Worm (Caenorhabditis elegans) whole organism, L4 larva: ENCODE measurements around the gene F40F8.5.

ENCODE experiments used
- D1046.2 ChIP-seq: fragments of 200-800 bp; sonication (Bioruptor generic); IDR thresholded peaks from 2 replicates; pipeline ENCODE4 v1.3.6; 2022; ENCODE audit warnings: missing genetic modification characterization, missing compliant biosample characterization
- F10B5.3 ChIP-seq: sonication (generic microtip); optimal IDR thresholded peaks from 2 replicates; lab custom pipeline; 2016; ENCODE audit warnings: mild to moderate bottlenecking, missing genetic modification characterization, missing compliant biosample characterization
- F26F4.8 ChIP-seq: fragments of 200-800 bp; sonication (Bioruptor generic); conservative IDR thresholded peaks from 2 replicates; pipeline ENCODE4 v1.3.6; 2022; ENCODE audit warnings: missing genetic modification characterization, missing compliant biosample characterization
- R02D3.7 ChIP-seq: fragments of 150-350 bp; sonication (generic microtip); optimal IDR thresholded peaks from 3 replicates; lab custom pipeline; 2014; ENCODE audit warnings: missing biosample characterization, missing genetic modification characterization
- Y105C5A.15 ChIP-seq: fragments of 200-800 bp; sonication (Bioruptor generic); IDR thresholded peaks from 2 replicates; pipeline ENCODE4 v1.3.6; 2022; ENCODE audit warnings: missing genetic modification characterization, missing compliant biosample characterization
- Y5F2A.4 ChIP-seq: fragments of 200-800 bp; sonication (Bioruptor generic); optimal IDR thresholded peaks from 2 replicates; lab custom pipeline; 2018; ENCODE audit warnings: mild to moderate bottlenecking, missing genetic modification characterization, missing compliant biosample characterization
- aha-1 ChIP-seq: fragments of 150-350 bp; peaks from one replicate; lab custom pipeline; 2014; ENCODE audit warnings: missing biosample characterization, missing genetic modification characterization
- ama-1 ChIP-seq: fragments of 150-350 bp; optimal IDR thresholded peaks from 2 replicates; lab custom pipeline; 2014; ENCODE audit warnings: inconsistent platforms, mixed read lengths
- attf-4 ChIP-seq: sonication (generic microtip); optimal IDR thresholded peaks from 3 replicates; lab custom pipeline; 2017; ENCODE audit warnings: missing biosample characterization, missing genetic modification characterization
- ceh-28 ChIP-seq: fragments of 150-350 bp; optimal IDR thresholded peaks from 2 replicates; lab custom pipeline; 2014; ENCODE audit warnings: missing biosample characterization, missing genetic modification reagents, missing genetic modification characterization
- ceh-32 ChIP-seq: sonication (generic microtip); optimal IDR thresholded peaks from 2 replicates; lab custom pipeline; 2016; ENCODE audit warnings: mild to moderate bottlenecking, missing genetic modification characterization, missing compliant biosample characterization; ENCODE audit not compliant: poor library complexity
- ceh-44 ChIP-seq: fragments of 200-800 bp; sonication (Bioruptor generic); IDR thresholded peaks from 2 replicates; pipeline ENCODE4 v1.3.6; 2022; ENCODE audit warnings: missing genetic modification reagents, missing genetic modification characterization, missing compliant biosample characterization
- ces-1 ChIP-seq: fragments of 150-350 bp; sonication (generic microtip); optimal IDR thresholded peaks from 4 replicates; lab custom pipeline; 2014; ENCODE audit warnings: missing biosample characterization, missing genetic modification reagents, missing genetic modification characterization
- daf-16 ChIP-seq, 3 experiments: sonication (generic microtip); optimal IDR thresholded peaks; 2 replicates each; lab custom pipeline; 2016 to 2017; ENCODE audit warnings: missing genetic modification characterization in 3 of 3, missing genetic modification reagents in 3 of 3, mild to moderate bottlenecking in 2 of 3, missing compliant biosample characterization in 2 of 3, missing biosample characterization in 1 of 3, moderate library complexity in 1 of 3
- daf-8 ChIP-seq: fragments of 200-800 bp; sonication (Bioruptor generic); IDR thresholded peaks from 2 replicates; pipeline ENCODE4 v1.3.6; 2022; ENCODE audit warnings: missing genetic modification characterization, missing compliant biosample characterization
- dmd-6 ChIP-seq: fragments of 200-800 bp; sonication (Bioruptor generic); IDR thresholded peaks from 2 replicates; pipeline ENCODE4 v1.3.6; 2022; ENCODE audit warnings: missing genetic modification reagents, missing genetic modification characterization, missing compliant biosample characterization
- dmd-8 ChIP-seq: fragments of 200-800 bp; sonication (Bioruptor generic); IDR thresholded peaks from 2 replicates; pipeline ENCODE4 v1.3.6; 2022; ENCODE audit warnings: missing genetic modification characterization, missing compliant biosample characterization
- dpl-1 ChIP-seq: fragments of 150-350 bp; optimal IDR thresholded peaks from 2 replicates; lab custom pipeline; 2014; ENCODE audit warnings: missing biosample characterization, missing genetic modification reagents, missing genetic modification characterization
- dve-1 ChIP-seq: sonication (generic microtip); optimal IDR thresholded peaks from 2 replicates; lab custom pipeline; 2017; ENCODE audit warnings: antibody characterized with exemption, mild to moderate bottlenecking, missing genetic modification characterization, missing compliant biosample characterization; ENCODE audit not compliant: insufficient read depth
- egl-27 ChIP-seq: sonication (generic microtip); optimal IDR thresholded peaks from 3 replicates; lab custom pipeline; 2017; ENCODE audit warnings: missing biosample characterization, missing genetic modification reagents, missing genetic modification characterization
- fkh-10 ChIP-seq: fragments of 150-350 bp; optimal IDR thresholded peaks from 2 replicates; lab custom pipeline; 2014; ENCODE audit warnings: missing biosample characterization, missing genetic modification reagents, missing genetic modification characterization
- hlh-11 ChIP-seq: fragments of 200-800 bp; sonication (Bioruptor generic); optimal IDR thresholded peaks from 2 replicates; lab custom pipeline; 2018; ENCODE audit warnings: mild to moderate bottlenecking, missing genetic modification characterization, missing compliant biosample characterization
- hlh-30 ChIP-seq: sonication (generic microtip); optimal IDR thresholded peaks from 2 replicates; lab custom pipeline; 2017; ENCODE audit warnings: antibody characterized with exemption, mild to moderate bottlenecking, missing genetic modification characterization, missing compliant biosample characterization; ENCODE audit not compliant: insufficient read depth
- jun-1 ChIP-seq: fragments of 150-350 bp; optimal IDR thresholded peaks from 2 replicates; lab custom pipeline; 2014; ENCODE audit warnings: missing biosample characterization, missing genetic modification reagents, missing genetic modification characterization
- lin-15B ChIP-seq: fragments of 150-350 bp; sonication (generic microtip); optimal IDR thresholded peaks from 3 replicates; lab custom pipeline; 2014; ENCODE audit warnings: missing biosample characterization, missing genetic modification characterization
- lir-3 ChIP-seq: sonication (generic microtip); optimal IDR thresholded peaks from 2 replicates; lab custom pipeline; 2016; ENCODE audit warnings: mild to moderate bottlenecking, missing genetic modification characterization, missing compliant biosample characterization
- madf-9 ChIP-seq: fragments of 200-800 bp; sonication (Bioruptor generic); conservative IDR thresholded peaks from 2 replicates; pipeline ENCODE4 v1.3.6; 2022; ENCODE audit warnings: missing genetic modification reagents, missing genetic modification characterization, missing compliant biosample characterization
- mdt-29 ChIP-seq: fragments of 200-800 bp; sonication (Bioruptor generic); IDR thresholded peaks from 2 replicates; pipeline ENCODE4 v1.3.6; 2022; ENCODE audit warnings: missing genetic modification reagents, missing genetic modification characterization, missing compliant biosample characterization
- nhr-28 ChIP-seq: fragments of 150-350 bp; optimal IDR thresholded peaks from 2 replicates; lab custom pipeline; 2014; ENCODE audit warnings: missing biosample characterization, missing genetic modification characterization
- nhr-42 ChIP-seq: fragments of 200-800 bp; sonication (Bioruptor generic); IDR thresholded peaks from 2 replicates; pipeline ENCODE4 v1.3.6; 2022; ENCODE audit warnings: missing genetic modification characterization, missing compliant biosample characterization
- nhr-48 ChIP-seq: sonication (generic microtip); optimal IDR thresholded peaks from 2 replicates; lab custom pipeline; 2016; ENCODE audit warnings: mild to moderate bottlenecking, missing genetic modification characterization, missing compliant biosample characterization
- nhr-6 ChIP-seq: fragments of 150-350 bp; optimal IDR thresholded peaks from 2 replicates; lab custom pipeline; 2014; ENCODE audit warnings: missing biosample characterization, missing genetic modification characterization
- nhr-76 ChIP-seq: fragments of 150-350 bp; optimal IDR thresholded peaks from 2 replicates; lab custom pipeline; 2014; ENCODE audit warnings: missing biosample characterization, missing genetic modification characterization
- php-3 ChIP-seq: fragments of 200-800 bp; sonication (Bioruptor generic); IDR thresholded peaks from 2 replicates; pipeline ENCODE4 v1.3.6; 2022; ENCODE audit warnings: missing genetic modification reagents, missing genetic modification characterization, missing compliant biosample characterization
- pqm-1 ChIP-seq: sonication (generic microtip); optimal IDR thresholded peaks from 2 replicates; lab custom pipeline; 2017; ENCODE audit warnings: missing biosample characterization, missing genetic modification characterization
- rbr-2 ChIP-seq: sonication (generic microtip); optimal IDR thresholded peaks from 2 replicates; lab custom pipeline; 2016; ENCODE audit warnings: missing genotype, missing genetic modification characterization, missing compliant biosample characterization
- saeg-2 ChIP-seq: fragments of 200-800 bp; sonication (Bioruptor generic); IDR thresholded peaks from 2 replicates; pipeline ENCODE4 v1.3.6; 2022; ENCODE audit warnings: missing genetic modification reagents, missing genetic modification characterization, missing compliant biosample characterization
- spr-1 ChIP-seq: sonication (generic microtip); optimal IDR thresholded peaks from 2 replicates; lab custom pipeline; 2016; ENCODE audit warnings: mild to moderate bottlenecking, missing genetic modification characterization, missing compliant biosample characterization
- spr-3 ChIP-seq: fragments of 200-800 bp; sonication (Bioruptor generic); optimal IDR thresholded peaks from 2 replicates; lab custom pipeline; 2018; ENCODE audit warnings: mild to moderate bottlenecking, missing genetic modification characterization, missing compliant biosample characterization
- unc-130 ChIP-seq: sonication (generic microtip); optimal IDR thresholded peaks from 2 replicates; lab custom pipeline; 2016; ENCODE audit warnings: missing genetic modification reagents, missing genetic modification characterization, missing compliant biosample characterization
- unc-39 ChIP-seq: sonication (generic microtip); optimal IDR thresholded peaks from 2 replicates; lab custom pipeline; 2017; ENCODE audit warnings: missing biosample characterization, missing genetic modification characterization
- zag-1 ChIP-seq: fragments of 150-350 bp; optimal IDR thresholded peaks from 2 replicates; lab custom pipeline; 2014; ENCODE audit warnings: missing biosample characterization, missing genetic modification characterization
- zfp-3 ChIP-seq: fragments of 200-800 bp; sonication (Bioruptor generic); conservative IDR thresholded peaks from 2 replicates; pipeline ENCODE4 v1.3.6; 2022; ENCODE audit warnings: missing genetic modification reagents, missing genetic modification characterization, missing compliant biosample characterization
- zip-11 ChIP-seq: fragments of 200-800 bp; sonication (Bioruptor generic); IDR thresholded peaks from 2 replicates; pipeline ENCODE4 v1.3.6; 2022; ENCODE audit warnings: missing genetic modification characterization, missing compliant biosample characterization
- ztf-11 ChIP-seq: fragments of 150-350 bp; optimal IDR thresholded peaks from 2 replicates; lab custom pipeline; 2014; ENCODE audit warnings: missing biosample characterization, missing genetic modification characterization

The F40F8.5 gene

DNA sequence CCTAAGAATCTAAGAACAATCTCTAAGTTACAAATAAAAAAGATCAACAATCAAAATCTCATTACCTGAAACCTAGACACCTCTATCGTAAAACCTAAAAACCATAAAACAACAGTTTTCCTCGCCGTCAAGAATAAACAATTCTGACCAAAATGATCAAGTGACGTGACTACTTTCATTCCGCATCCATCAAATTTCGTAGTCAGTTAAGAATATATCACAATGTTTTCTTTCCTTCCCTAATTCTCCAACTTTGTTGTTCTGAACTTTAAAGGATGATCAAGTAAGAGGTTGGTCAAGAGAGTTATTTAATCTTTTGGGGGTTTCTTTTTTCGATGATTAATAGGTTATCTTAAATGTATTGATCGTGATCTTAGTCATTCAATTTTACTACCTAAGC is 28.6 kb upstream of the F40F8.5 start:
- TF ChIP-seq nhr-28 (tag; lab: Kevin White, UChicago) (peak; percentile 67), dpl-1 (GFP tag; lab: Kevin White, UChicago) (no peak), F10B5.3 (tag; lab: Kevin White, UChicago) (no peak), hlh-30 (peak; percentile 23)
- TF ChIP-seq, all 104 proteins: peak for 2

DNA sequence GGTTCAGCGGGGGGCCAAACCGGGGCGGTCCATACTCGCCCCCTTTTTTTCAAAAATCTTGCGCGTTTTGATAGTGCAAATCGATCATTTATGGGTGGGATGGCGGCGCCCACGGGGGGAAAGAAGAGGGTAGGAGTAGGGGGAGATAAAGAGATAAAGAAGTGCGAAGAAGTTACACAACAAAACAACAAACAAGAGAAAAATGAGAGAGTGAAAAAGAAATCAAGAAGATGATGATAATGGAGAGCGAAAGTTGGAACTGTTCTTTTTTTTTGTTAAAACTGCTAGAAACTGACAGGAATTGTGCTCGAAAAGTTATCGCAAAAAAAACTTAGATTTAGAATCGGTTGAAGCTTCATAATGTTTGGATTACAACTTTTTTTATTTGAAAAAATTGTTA is 27.7 kb upstream of the F40F8.5 start, which contains the start of gene ptr-13:
TSS of gene ptr-13 (minus strand) at position 92 of the 400 bp plus-strand sequence.
- TF ChIP-seq dmd-8 (no peak), Y105C5A.15 (GFP tag; lab: Robert Waterston, UW) (no peak), mdt-29 (GFP tag; lab: Robert Waterston, UW) (no peak), nhr-28 (tag; lab: Kevin White, UChicago) (peak; percentile 41), ztf-11 (tag; lab: Kevin White, UChicago) (no peak), ceh-44 (GFP tag; lab: Robert Waterston, UW) (no peak), dve-1 (tag; lab: Kevin White, UChicago) (no peak), aha-1 (tag; lab: Kevin White, UChicago) (peak; percentile 6)

DNA sequence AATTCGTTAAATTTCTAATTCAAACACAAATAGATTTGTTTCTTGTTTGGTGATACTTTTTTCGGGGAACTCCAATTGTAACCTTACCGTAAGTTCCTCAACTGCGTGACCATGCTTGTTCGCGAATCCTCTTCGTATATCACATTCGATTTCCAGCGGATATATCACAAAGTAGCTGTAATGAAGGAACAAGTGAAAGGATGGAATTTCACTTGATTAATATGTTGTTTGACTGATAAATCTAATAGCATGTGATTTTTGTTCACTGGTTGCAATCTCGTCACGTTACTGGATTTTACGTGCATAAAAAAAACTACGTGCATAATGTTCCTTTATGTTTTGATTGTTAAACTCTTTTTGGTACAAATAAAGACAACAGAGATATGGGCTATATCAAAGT is 26.9 kb upstream of the F40F8.5 start:
- TF ChIP-seq attf-4 (no peak), nhr-48 (tag; lab: Kevin White, UChicago) (no peak), aha-1 (tag; lab: Kevin White, UChicago) (peak; percentile 65), nhr-42 (GFP tag; lab: Robert Waterston, UW) (no peak), nhr-6 (tag; lab: Kevin White, UChicago) (no peak), nhr-76 (tag; lab: Kevin White, UChicago) (no peak), D1046.2 (GFP tag; lab: Robert Waterston, UW) (no peak), ama-1 (lab: Kevin White, UChicago) (no peak), pqm-1 (tag; lab: Kevin White, UChicago) (no peak), zfp-3 (GFP tag; lab: Robert Waterston, UW) (no peak), spr-3 (GFP tag; lab: Kevin White, UChicago) (no peak), lir-3 (tag; lab: Kevin White, UChicago) (no peak), nhr-28 (tag; lab: Kevin White, UChicago) (peak; percentile 5), lin-15B (tag; lab: Kevin White, UChicago) (no peak)

DNA sequence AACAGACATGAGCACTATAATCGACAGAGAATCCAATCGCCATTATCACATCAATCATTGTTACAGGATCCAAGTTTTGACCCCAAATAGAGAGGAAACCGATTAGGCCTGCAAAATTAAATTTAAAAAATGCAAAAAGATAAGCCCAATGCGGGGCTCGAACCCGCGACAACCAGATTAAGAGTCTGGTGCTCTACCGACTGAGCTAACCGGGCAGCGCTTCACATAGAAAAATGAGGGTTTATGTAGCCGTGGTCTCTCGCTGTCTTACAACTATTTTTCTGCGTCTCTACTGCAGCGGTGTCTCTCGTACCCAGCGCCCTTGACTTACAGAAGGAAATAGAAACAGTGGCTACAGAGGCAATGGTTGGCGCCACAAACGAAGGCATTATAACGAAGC is 22.9 kb upstream of the F40F8.5 start:
- no peak for TF ChIP-seq ces-1 (GFP tag; lab: Kevin White, UChicago)
- TF ChIP-seq php-3 (GFP tag; lab: Robert Waterston, UW) = peak; percentile 60
- peak; percentile 70; the same call in 1 of the 2 replicates for TF ChIP-seq F26F4.8
- peak; percentile 84 for TF ChIP-seq madf-9 (GFP tag; lab: Robert Waterston, UW)
- no peak for TF ChIP-seq daf-8 (GFP tag; lab: Robert Waterston, UW)
- TF ChIP-seq D1046.2 (GFP tag; lab: Robert Waterston, UW) = peak; percentile 83; the same call in 1 of the 2 replicates
- TF ChIP-seq egl-27 (tag; lab: Kevin White, UChicago) = no peak
- TF ChIP-seq zip-11 (GFP tag; lab: Robert Waterston, UW) = no peak
- no peak for TF ChIP-seq ceh-28
- no peak for TF ChIP-seq ztf-11 (tag; lab: Kevin White, UChicago)
- TF ChIP-seq hlh-30 = peak; percentile 29
- TF ChIP-seq unc-39 = no peak
- no peak for TF ChIP-seq F10B5.3 (tag; lab: Kevin White, UChicago)
- TF ChIP-seq fkh-10 (GFP tag; lab: Kevin White, UChicago) = no peak
- no peak for TF ChIP-seq R02D3.7
- no peak for TF ChIP-seq ceh-44 (GFP tag; lab: Robert Waterston, UW)
- TF ChIP-seq dmd-6 (GFP tag; lab: Robert Waterston, UW) = peak; percentile 73
- no peak for TF ChIP-seq zag-1 (tag; lab: Kevin White, UChicago)
- peak; percentile 38 for TF ChIP-seq dve-1 (tag; lab: Kevin White, UChicago)
- TF ChIP-seq jun-1 = no peak
- TF ChIP-seq ceh-32 (tag; lab: Kevin White, UChicago) = no peak
- 0 out of 2 replicates have a peak, but pooled peaks have one; percentile 53 for TF ChIP-seq saeg-2 (GFP tag; lab: Robert Waterston, UW)
- no peak for TF ChIP-seq lir-3 (tag; lab: Kevin White, UChicago)
- TF ChIP-seq spr-1 (tag; lab: Kevin White, UChicago) = no peak
- TF ChIP-seq rbr-2 = peak; percentile 56
- peak; percentile 4 for TF ChIP-seq Y5F2A.4
- peak; percentile 8 to 39 for TF ChIP-seq daf-16 (GFP tag; optimal IDR thresholded peaks at IDR 0.05; lab: Kevin White, UChicago)
- peak; percentile 64 for TF ChIP-seq daf-16 (tag; optimal IDR thresholded peaks at IDR 0.05; lab: Kevin White, UChicago)
- TF ChIP-seq unc-130 = peak; percentile 14
- TF ChIP-seq mdt-29 (GFP tag; lab: Robert Waterston, UW) = 0 out of 2 replicates have a peak, but pooled peaks have one; percentile 45
- peak; percentile 45 for TF ChIP-seq hlh-11
